Fruit fly (Drosophila melanogaster) S2 (cell line): ENCODE measurements around the gene axo.

Source experiments
- CG8478 ChIP-seq: fragments of >200 bp; optimal IDR thresholded peaks from 2 replicates; lab custom pipeline; 2018
- CTCF ChIP-seq, 2 experiments: fragments of >200 bp; optimal IDR thresholded peaks; 2 replicates each; lab custom pipeline; 2018

dm6 chr3L:4720510-4721157 is 33.5 kb upstream of the axo start:
- TF ChIP-seq CG8478 (lab: Kevin White, UChicago) (no peak), CTCF (optimal IDR thresholded peaks at IDR 0.05; lab: Kevin White, UChicago) (no peak)
